Worm (Caenorhabditis elegans): Measurements from ENCODE around the gene col-116.

- TF ChIP-seq flt-1 (GFP tag; IDR thresholded peaks at IDR 0.05) (no peak), med-1 (GFP tag; optimal IDR thresholded peaks at IDR 0.05; ENCODE audit: insufficient read depth) (no peak)
Observed at ce11 chrIV:8377501-8377900, 21.8 kb downstream of the col-116 start, which contains the start of gene D2096.7.
